Worm (Caenorhabditis elegans) whole organism, dauer: Measurements from ENCODE around the gene mbk-1.

Source experiments
- unc-62 ChIP-seq: sonication (generic microtip); optimal IDR thresholded peaks from 2 replicates; lab custom pipeline; 2017; ENCODE audit warnings: missing biosample characterization, missing genetic modification reagents, missing genetic modification characterization

Gene mbk-1

ce11 chrX:14790320-14791048, 33.9 kb downstream of the mbk-1 start, which contains the start of gene tatn-1:
TSS of gene tatn-1 (plus strand) at chrX:14791008.
- TF ChIP-seq unc-62, result no peak

DNA sequence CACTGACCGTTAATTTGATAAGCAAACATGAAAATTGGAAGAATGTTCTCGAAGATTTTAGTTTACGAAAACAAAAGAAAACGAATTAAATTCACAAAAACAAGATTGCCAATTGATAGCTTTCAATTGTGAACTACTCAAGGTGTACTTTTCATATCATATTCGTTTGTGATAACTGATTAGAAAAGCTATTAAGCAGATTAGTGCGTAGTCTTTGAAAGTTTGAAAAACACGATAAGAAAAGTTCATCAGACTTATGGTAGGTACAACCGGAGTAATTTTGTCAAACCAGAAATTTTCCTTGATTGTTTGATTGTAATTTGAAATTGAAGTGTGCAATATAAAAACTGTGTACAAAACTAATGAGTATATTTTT, 36.8 kb downstream of the mbk-1 start:
- no peak for TF ChIP-seq unc-62

- TF ChIP-seq unc-62, result no peak
Observed at ce11 chrX:14786821-14787556, 37.4 kb downstream of the mbk-1 start.

- no peak for TF ChIP-seq unc-62
Observed at ce11 chrX:14783434-14784142, 40.8 kb downstream of the mbk-1 start.

ce11 chrX:14780176-14780575, 44.2 kb downstream of the mbk-1 start:
- no peak for TF ChIP-seq unc-62

- no peak for TF ChIP-seq unc-62
Observed at ce11 chrX:14778112-14778511, 46.2 kb downstream of the mbk-1 start.

- TF ChIP-seq unc-62, result no peak
Observed at ce11 chrX:14776312-14776711, 48.0 kb downstream of the mbk-1 start.

DNA sequence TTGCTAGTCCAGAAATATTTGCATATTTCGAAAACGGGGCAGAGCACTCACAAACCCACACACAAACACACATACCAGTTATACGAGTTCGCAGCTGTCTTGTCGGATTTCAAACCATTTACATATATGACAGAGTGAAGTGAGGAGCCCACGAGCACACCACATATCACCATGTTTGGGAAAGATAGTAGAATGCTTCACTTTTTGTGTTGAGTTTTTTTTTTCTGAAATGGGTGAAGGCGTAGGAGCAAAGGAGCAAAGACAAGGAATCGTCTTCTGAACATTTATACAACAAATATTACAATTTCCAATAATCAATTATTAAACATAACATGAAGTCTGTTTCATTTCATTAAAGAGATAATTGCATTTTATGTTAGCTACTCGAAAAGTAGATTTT, 49.1 kb downstream of the mbk-1 start:
- no peak for TF ChIP-seq unc-62

- TF ChIP-seq unc-62, result no peak
Observed at ce11 chrX:14773238-14773637, 51.1 kb downstream of the mbk-1 start, which contains the start of gene unc-3. TSS of gene unc-3 (plus strand) at chrX:14773538.

DNA sequence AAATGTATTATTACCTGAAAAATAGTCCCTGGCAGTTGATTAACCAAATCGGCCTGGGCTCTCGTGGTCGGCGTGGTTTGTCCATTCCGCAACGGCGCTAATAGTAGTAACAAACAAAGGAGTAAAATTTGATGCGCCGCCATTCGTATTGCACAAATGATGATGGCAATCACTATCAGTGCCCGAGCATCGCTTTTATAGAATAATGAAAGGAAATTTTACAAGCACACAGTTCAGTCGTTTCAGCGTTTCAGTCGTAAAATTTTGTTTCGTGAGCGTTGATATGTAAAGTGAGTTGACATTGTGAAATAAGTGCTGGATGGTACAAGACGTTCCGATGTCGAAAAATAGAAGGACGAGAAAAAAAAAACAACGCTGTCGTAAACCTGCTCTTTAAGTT, 52.7 kb downstream of the mbk-1 start, which contains the start of gene Y16B4A.2:
Y16B4A.2 (minus strand) TSS at position 170 of the 400 bp plus-strand sequence.
- TF ChIP-seq unc-62, result no peak

- no peak for TF ChIP-seq unc-62
Observed at ce11 chrX:14770336-14770735, 54.0 kb downstream of the mbk-1 start.
